Fruit fly (Drosophila melanogaster): ENCODE results near the gene Tom.

- TF ChIP-seq CG13204 (GFP tag; optimal IDR thresholded peaks at IDR 0.05) (peak; percentile 15), rn (GFP tag; IDR thresholded peaks at IDR 0.05) (no peak), EcR (GFP tag; optimal IDR thresholded peaks at IDR 0.05) (peak; percentile 87), fd96Ca (GFP tag; IDR thresholded peaks at IDR 0.05) (no peak), CG15710 (tag; optimal IDR thresholded peaks at IDR 0.05) (peak; percentile 73), CG32121 (GFP tag; IDR thresholded peaks at IDR 0.05) (no peak), CG8301 (tag; optimal IDR thresholded peaks at IDR 0.05) (peak; percentile 2), CG10348 (GFP tag; IDR thresholded peaks at IDR 0.05) (no peak), CG8159 (tag; optimal IDR thresholded peaks at IDR 0.05) (peak; percentile 77), CG12605 (GFP tag; IDR thresholded peaks at IDR 0.05) (no peak), CG17806 (tag; optimal IDR thresholded peaks at IDR 0.05) (peak; percentile 29), Ets98B (GFP tag; IDR thresholded peaks at IDR 0.05) (no peak; the same call in 1 of the 2 replicates), Snoo (tag; optimal IDR thresholded peaks at IDR 0.05) (peak; percentile 64), Pif1A (GFP tag; optimal IDR thresholded peaks at IDR 0.05) (peak; percentile 21)
These were observed 8.7 kb downstream of the Tom start for dm6 chr3L:14977536-14978495.
